Worm (Caenorhabditis elegans): ENCODE measurements around the gene cat-2.

cat-2 gene

DNA sequence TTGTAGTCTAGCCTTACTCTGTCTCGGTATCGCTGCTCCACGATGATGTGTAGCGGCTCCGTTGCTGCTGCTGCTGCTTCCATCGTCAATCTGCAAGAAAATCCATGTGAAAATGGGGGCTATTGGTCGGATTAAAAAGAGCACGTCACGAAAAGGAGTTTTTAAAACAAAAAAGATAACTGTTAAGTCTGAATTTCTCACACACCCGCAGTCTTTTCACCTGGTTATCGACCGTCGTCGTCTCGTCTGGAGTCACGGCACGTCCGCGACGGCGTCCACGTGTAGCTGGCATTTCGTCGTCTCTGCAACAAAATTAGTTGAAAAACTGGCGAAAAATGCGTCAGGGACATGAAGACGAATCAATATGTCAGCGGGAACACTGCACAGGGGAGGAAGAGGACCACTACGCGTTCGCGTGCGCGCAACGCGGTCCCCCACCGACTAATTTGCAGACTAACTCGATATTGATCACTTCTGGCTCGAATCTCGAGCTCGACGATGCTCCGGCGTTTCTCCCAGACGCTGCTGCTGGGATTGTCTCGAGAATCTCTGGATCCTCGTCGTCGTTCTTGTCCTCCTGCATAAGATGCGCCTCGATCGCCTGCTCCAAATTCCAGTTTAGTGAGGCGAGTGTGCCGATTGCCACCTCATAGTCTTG, 37.6 kb upstream of the cat-2 start:
- no peak for TF ChIP-seq sox-4 (tag; optimal IDR thresholded peaks at IDR 0.05)
- no peak for TF ChIP-seq efl-1 (optimal IDR thresholded peaks at IDR 0.05)
- TF ChIP-seq efl-1 (GFP tag; optimal IDR thresholded peaks at IDR 0.05 in 1 of 2) = peak in 1 of 2 experiments; percentile 56

DNA sequence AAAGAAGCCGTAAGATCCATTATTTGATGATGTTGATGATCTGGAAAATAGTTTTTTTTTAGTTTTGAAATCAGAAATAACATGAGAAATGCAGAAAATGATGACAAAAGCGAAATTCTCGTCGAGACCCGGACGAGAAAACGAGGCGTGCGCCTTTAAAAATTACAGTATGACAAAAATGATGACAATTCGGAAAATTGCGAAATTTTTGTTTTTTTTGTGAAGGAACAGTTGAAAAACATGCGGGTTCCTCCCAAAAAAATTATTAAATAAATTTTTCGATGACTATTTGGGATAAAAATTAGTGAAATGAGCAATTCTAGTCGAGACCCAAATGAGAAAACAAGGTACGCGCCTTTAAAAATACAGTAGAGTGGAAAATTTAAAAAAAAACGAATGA, 37.0 kb upstream of the cat-2 start, which contains the start of gene ubxn-3:
Gene ubxn-3, minus strand, starts transcription at position 66 of the 400 bp plus-strand sequence.
- TF ChIP-seq C04F5.9 (tag; optimal IDR thresholded peaks at IDR 0.05) = no peak
- peak; percentile 87 for TF ChIP-seq skn-1 (tag; optimal IDR thresholded peaks at IDR 0.05)
- no peak for TF ChIP-seq lin-14 (GFP tag; optimal IDR thresholded peaks at IDR 0.05)
- TF ChIP-seq swsn-7 (tag; optimal IDR thresholded peaks at IDR 0.05) = no peak

DNA sequence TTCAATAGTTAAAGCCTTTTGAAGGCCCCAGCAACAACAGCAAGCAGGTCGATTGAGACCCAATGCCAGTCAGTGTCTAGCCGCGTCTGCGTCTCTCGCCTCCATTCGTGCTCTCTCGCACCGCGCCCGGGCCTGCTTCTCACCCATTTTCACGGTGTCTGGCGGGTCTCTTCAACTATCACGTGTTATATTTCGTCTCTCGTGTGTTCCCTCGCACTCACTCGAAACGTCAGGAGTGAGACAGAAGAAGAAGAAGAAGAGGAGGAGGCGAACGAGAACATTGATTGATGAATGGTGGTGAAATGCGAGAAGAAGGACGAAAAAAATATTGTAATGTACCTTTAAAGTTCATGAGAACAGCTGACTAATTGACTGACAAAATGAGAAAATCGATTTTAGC, 36.4 kb upstream of the cat-2 start:
- no peak for TF ChIP-seq ceh-63 (GFP tag; optimal IDR thresholded peaks at IDR 0.05)
- TF ChIP-seq fkh-4 (tag; optimal IDR thresholded peaks at IDR 0.05; ENCODE audit: borderline replicate concordance) = no peak
- TF ChIP-seq swsn-7 (tag; optimal IDR thresholded peaks at IDR 0.05) = peak; percentile 71
- TF ChIP-seq blmp-1 (tag; optimal IDR thresholded peaks at IDR 0.05) = peak; percentile 35
- peak; percentile 81 for TF ChIP-seq tbx-2 (tag; optimal IDR thresholded peaks at IDR 0.05)
- TF ChIP-seq unc-30 (tag; optimal IDR thresholded peaks at IDR 0.05) = no peak
- TF ChIP-seq zag-1 (tag; optimal IDR thresholded peaks at IDR 0.05) = no peak
- no peak for TF ChIP-seq pax-3 (tag; optimal IDR thresholded peaks at IDR 0.05)
- peak; percentile 77 for TF ChIP-seq mep-1 (tag; optimal IDR thresholded peaks at IDR 0.05)
- TF ChIP-seq alr-1 (tag; optimal IDR thresholded peaks at IDR 0.05; ENCODE audit: borderline replicate concordance) = no peak
- no peak for TF ChIP-seq lir-3 (tag; optimal IDR thresholded peaks at IDR 0.05; ENCODE audit: poor library complexity)
- peak; percentile 55 for TF ChIP-seq C16A3.4 (tag; optimal IDR thresholded peaks at IDR 0.05)
- peak; percentile 2 for TF ChIP-seq F16B12.6 (tag; optimal IDR thresholded peaks at IDR 0.05)
- peak; percentile 33 for TF ChIP-seq lin-15B (tag; optimal IDR thresholded peaks at IDR 0.05)
- peak; percentile 26; the same call in 1 of the 2 replicates for TF ChIP-seq isw-1 (GFP tag; IDR thresholded peaks at IDR 0.05)
- TF ChIP-seq C34B4.2 (tag; optimal IDR thresholded peaks at IDR 0.05) = no peak
- TF ChIP-seq nhr-85 (tag) = peak; percentile 93
- TF ChIP-seq lin-39 (tag; optimal IDR thresholded peaks at IDR 0.05) = no peak
- TF ChIP-seq pqm-1 (tag; optimal IDR thresholded peaks at IDR 0.05) = no peak
- TF ChIP-seq nhr-76 (tag; optimal IDR thresholded peaks at IDR 0.05) = no peak
- TF ChIP-seq sup-37 (GFP tag; optimal IDR thresholded peaks at IDR 0.05) = no peak
- no peak for TF ChIP-seq mef-2 (tag; optimal IDR thresholded peaks at IDR 0.05)
- TF ChIP-seq C04F5.9 (tag; optimal IDR thresholded peaks at IDR 0.05) = no peak
- no peak for TF ChIP-seq ets-5 (GFP tag; IDR thresholded peaks at IDR 0.05)
- no peak for TF ChIP-seq hlh-17 (GFP tag; optimal IDR thresholded peaks at IDR 0.05; ENCODE audit: borderline replicate concordance)
- TF ChIP-seq efl-3 (GFP tag; optimal IDR thresholded peaks at IDR 0.05) = no peak
- TF ChIP-seq lin-14 (GFP tag; optimal IDR thresholded peaks at IDR 0.05) = peak; percentile 96
- TF ChIP-seq irx-1 (tag; optimal IDR thresholded peaks at IDR 0.05) = peak; percentile 52
- TF ChIP-seq nhr-11 (tag; optimal IDR thresholded peaks at IDR 0.05) = no peak
- TF ChIP-seq skn-1 (tag; optimal IDR thresholded peaks at IDR 0.05) = peak; percentile 72
- TF ChIP-seq nhr-77 (tag; optimal IDR thresholded peaks at IDR 0.05) = peak; percentile 25
- peak; percentile 72 for TF ChIP-seq lin-13 (GFP tag; optimal IDR thresholded peaks at IDR 0.05)
- TF ChIP-seq unc-130 (tag; optimal IDR thresholded peaks at IDR 0.05) = no peak
- peak; percentile 68 to 71 for TF ChIP-seq lsy-2 (tag; optimal IDR thresholded peaks at IDR 0.05)
- peak; percentile 54 for TF ChIP-seq jun-1 (tag; optimal IDR thresholded peaks at IDR 0.05)
- no peak for TF ChIP-seq sptf-1 (tag; optimal IDR thresholded peaks at IDR 0.05)
- TF ChIP-seq nhr-28 (tag; optimal IDR thresholded peaks at IDR 0.05) = no peak
- TF ChIP-seq aha-1 (tag; optimal IDR thresholded peaks at IDR 0.05) = no peak
- peak; percentile 57 for TF ChIP-seq xbp-1 (tag; optimal IDR thresholded peaks at IDR 0.05)
- peak; percentile 58 to 78 (median 72) for TF ChIP-seq dpl-1 (GFP tag; optimal IDR thresholded peaks at IDR 0.05)
- TF ChIP-seq nhr-19 (GFP tag; conservative IDR thresholded peaks at IDR 0.05) = peak; percentile 70
- no peak for TF ChIP-seq aly-2 (tag; optimal IDR thresholded peaks at IDR 0.05)
- no peak for TF ChIP-seq nhr-12 (tag; optimal IDR thresholded peaks at IDR 0.05)
- TF ChIP-seq zip-4 (GFP tag; optimal IDR thresholded peaks at IDR 0.05) = no peak
- peak; percentile 79 for TF ChIP-seq nhr-20 (tag; optimal IDR thresholded peaks at IDR 0.05)
- peak; percentile 90 for TF ChIP-seq snu-23 (GFP tag; optimal IDR thresholded peaks at IDR 0.05)

Data from whole organism, L1 larva.